Worm (Caenorhabditis elegans) whole organism, early embryonic: ENCODE data around the gene ptr-24.

Experiments
- B0310.2 ChIP-seq: sonication (generic microtip); optimal IDR thresholded peaks from 2 replicates; lab custom pipeline; 2016; ENCODE audit warnings: mild to moderate bottlenecking, missing genetic modification characterization, missing compliant biosample characterization
- F13C5.2 ChIP-seq: sonication (generic microtip); optimal IDR thresholded peaks from 2 replicates; lab custom pipeline; 2017; ENCODE audit warnings: mild to moderate bottlenecking, missing genetic modification characterization, inconsistent platforms, missing compliant biosample characterization
- aly-1 ChIP-seq: sonication (generic microtip); optimal IDR thresholded peaks from 2 replicates; lab custom pipeline; 2016; ENCODE audit warnings: missing genetic modification characterization, missing compliant biosample characterization
- ama-1 ChIP-seq: fragments of 150-350 bp; optimal IDR thresholded peaks from 2 replicates; lab custom pipeline; 2014
- ceh-13 ChIP-seq: fragments of 200-800 bp; sonication (Bioruptor generic); optimal IDR thresholded peaks from 2 replicates; lab custom pipeline; 2018; ENCODE audit warnings: mild to moderate bottlenecking, missing genetic modification characterization, missing compliant biosample characterization
- ceh-36 ChIP-seq: sonication (generic microtip); optimal IDR thresholded peaks from 2 replicates; lab custom pipeline; 2016; ENCODE audit warnings: missing genetic modification characterization, inconsistent platforms, missing compliant biosample characterization
- flt-1 ChIP-seq: fragments of 200-800 bp; sonication (Bioruptor generic); IDR thresholded peaks from 2 replicates; pipeline ENCODE4 v1.3.6; 2022; ENCODE audit warnings: missing genetic modification characterization, missing compliant biosample characterization
- hmbx-1 ChIP-seq: sonication (generic microtip); optimal IDR thresholded peaks from 2 replicates; lab custom pipeline; 2016; ENCODE audit warnings: mild to moderate bottlenecking, missing genetic modification characterization, missing compliant biosample characterization
- hmg-4 ChIP-seq: fragments of 200-800 bp; sonication (Bioruptor generic); optimal IDR thresholded peaks from 2 replicates; lab custom pipeline; 2018; ENCODE audit warnings: mild to moderate bottlenecking, missing genetic modification characterization, missing compliant biosample characterization
- hnd-1 ChIP-seq: sonication (generic microtip); optimal IDR thresholded peaks from 2 replicates; lab custom pipeline; 2016; ENCODE audit warnings: missing genetic modification characterization, missing compliant biosample characterization
- pes-1 ChIP-seq: fragments of 200-800 bp; sonication (Bioruptor generic); IDR thresholded peaks from 2 replicates; pipeline ENCODE4 v1.3.6; 2022; ENCODE audit warnings: missing genetic modification reagents, missing genetic modification characterization, missing compliant biosample characterization
- scrt-1 ChIP-seq: fragments of 200-800 bp; sonication (Bioruptor generic); IDR thresholded peaks from 2 replicates; pipeline ENCODE4 v1.3.6; 2022; ENCODE audit warnings: missing genetic modification characterization, missing compliant biosample characterization
- sea-1 ChIP-seq: fragments of 200-800 bp; sonication (Bioruptor generic); conservative IDR thresholded peaks from 2 replicates; pipeline ENCODE4 v1.3.6; 2022; ENCODE audit warnings: missing genetic modification characterization, missing compliant biosample characterization
- tbx-11 ChIP-seq: fragments of 200-800 bp; sonication (Bioruptor generic); IDR thresholded peaks from 2 replicates; pipeline ENCODE4 v1.3.6; 2022; ENCODE audit warnings: missing genetic modification characterization, missing compliant biosample characterization
- tbx-37 ChIP-seq: fragments of 200-800 bp; sonication (Bioruptor generic); conservative IDR thresholded peaks from 2 replicates; pipeline ENCODE4 v1.3.6; 2022; ENCODE audit warnings: missing genetic modification reagents, missing genetic modification characterization, missing compliant biosample characterization
- tra-4 ChIP-seq: sonication (generic microtip); optimal IDR thresholded peaks from 2 replicates; lab custom pipeline; 2017; ENCODE audit warnings: missing genetic modification characterization, missing compliant biosample characterization

ptr-24 gene

DNA sequence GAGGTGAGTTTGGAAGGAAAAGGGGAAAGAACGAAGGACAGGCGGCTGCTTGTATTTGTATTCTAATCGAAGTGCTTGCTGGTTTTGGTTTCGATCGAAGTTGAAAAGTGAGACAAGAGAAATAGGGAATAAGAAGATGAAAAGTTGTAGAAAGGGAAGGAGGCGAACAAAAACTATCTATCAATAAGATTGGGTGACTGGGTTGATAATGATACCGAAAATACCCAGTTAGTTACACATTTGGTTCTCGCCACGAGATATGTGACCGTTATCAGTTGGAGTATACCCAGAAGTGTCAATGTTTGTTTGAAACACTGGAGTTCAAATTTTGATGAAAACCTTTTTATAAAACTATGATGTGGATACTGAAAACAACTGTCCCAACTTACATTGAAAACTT, 30.5 kb downstream of the ptr-24 start:
- TF ChIP-seq B0310.2 (tag; lab: Kevin White, UChicago) (no peak), ama-1 (lab: Kevin White, UChicago) (no peak), F13C5.2 (tag; lab: Kevin White, UChicago) (no peak), tra-4 (no peak), hmg-4 (GFP tag; lab: Kevin White, UChicago) (no peak), ceh-13 (GFP tag; lab: Kevin White, UChicago) (no peak), hmbx-1 (tag; lab: Kevin White, UChicago) (no peak), flt-1 (GFP tag; lab: Robert Waterston, UW) (no peak), tbx-37 (no peak)

DNA sequence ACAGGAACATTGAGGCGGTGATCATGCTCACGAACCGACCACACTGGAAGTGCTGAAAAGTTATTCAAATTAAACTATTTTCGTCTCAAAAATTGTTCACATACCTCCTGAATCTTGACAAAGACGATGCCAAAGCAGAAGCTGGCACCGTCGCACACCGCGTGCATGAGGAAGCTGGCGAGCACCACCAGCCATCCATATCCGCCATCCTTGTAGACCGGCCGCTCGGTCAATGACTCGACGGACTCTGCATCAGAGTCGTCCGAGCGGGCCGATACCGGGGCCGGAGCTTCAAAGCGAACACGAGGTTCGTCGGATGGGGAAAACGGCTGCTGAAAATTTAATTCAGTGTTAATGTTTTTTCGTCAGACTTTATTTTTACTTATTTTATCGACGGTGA, 38.4 kb downstream of the ptr-24 start:
- no peak for TF ChIP-seq hmg-4 (GFP tag; lab: Kevin White, UChicago)
- no peak for TF ChIP-seq tbx-11 (GFP tag; lab: Robert Waterston, UW)
- no peak for TF ChIP-seq hmbx-1 (tag; lab: Kevin White, UChicago)
- no peak for TF ChIP-seq hnd-1 (tag; lab: Kevin White, UChicago)
- TF ChIP-seq ama-1 (lab: Kevin White, UChicago): no peak

DNA sequence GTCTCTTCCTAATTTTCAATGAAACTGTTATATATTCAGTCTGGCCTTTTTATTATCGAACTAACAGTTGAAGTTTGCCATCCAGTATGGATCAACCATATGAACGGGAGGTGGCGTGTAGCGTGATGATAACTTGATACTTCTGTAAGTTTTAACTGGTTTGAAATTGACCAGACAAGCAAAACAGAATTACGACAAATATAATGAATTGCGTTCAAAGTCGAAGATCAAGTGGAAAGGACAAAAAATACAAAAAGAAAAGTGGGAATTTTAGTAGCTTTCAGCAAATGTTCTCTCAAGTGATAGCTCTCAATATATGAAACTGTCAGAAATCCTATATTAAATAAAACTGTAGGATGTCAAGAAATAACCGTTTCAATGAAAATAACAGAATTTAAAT, 39.0 kb downstream of the ptr-24 start, which contains the start of the genes C49F8.14 and gem-1:
Gene C49F8.14 (minus strand): TSS at position 99 of the 400 bp plus-strand sequence.
Gene gem-1 (minus strand): TSS at position 142 of the 400 bp plus-strand sequence.
- TF ChIP-seq scrt-1 (GFP tag; lab: Robert Waterston, UW) (no peak), tbx-37 (no peak), sea-1 (GFP tag; lab: Robert Waterston, UW) (no peak), hmbx-1 (tag; lab: Kevin White, UChicago) (no peak), pes-1 (GFP tag; lab: Robert Waterston, UW) (no peak), tra-4 (no peak), ceh-36 (no peak), flt-1 (GFP tag; lab: Robert Waterston, UW) (no peak), tbx-11 (GFP tag; lab: Robert Waterston, UW) (no peak), ama-1 (lab: Kevin White, UChicago) (no peak), aly-1 (tag; lab: Kevin White, UChicago) (no peak)

DNA sequence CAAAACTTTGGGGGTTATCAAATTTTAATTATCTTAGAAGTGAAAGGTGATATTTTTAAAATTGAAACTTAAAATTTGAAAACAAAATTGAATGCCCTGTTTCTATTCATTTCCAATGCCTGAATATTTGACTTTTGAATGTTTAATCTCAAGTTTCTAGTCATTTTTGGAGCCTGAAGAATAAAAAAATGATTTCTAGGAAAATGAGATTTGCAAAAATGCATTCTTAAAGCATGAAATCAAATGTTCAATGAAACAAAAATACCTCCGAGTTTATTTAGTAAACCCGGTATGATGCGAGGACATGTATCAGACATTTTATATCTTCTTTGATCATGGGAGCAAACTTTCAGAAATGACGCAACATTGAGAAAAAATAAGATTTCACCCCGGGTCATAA, 41.2 kb downstream of the ptr-24 start:
- TF ChIP-seq sea-1 (GFP tag; lab: Robert Waterston, UW) (no peak), hmbx-1 (tag; lab: Kevin White, UChicago) (no peak), aly-1 (tag; lab: Kevin White, UChicago) (no peak), ama-1 (lab: Kevin White, UChicago) (no peak), hmg-4 (GFP tag; lab: Kevin White, UChicago) (no peak), hnd-1 (tag; lab: Kevin White, UChicago) (no peak), scrt-1 (GFP tag; lab: Robert Waterston, UW) (no peak), B0310.2 (tag; lab: Kevin White, UChicago) (no peak), ceh-13 (GFP tag; lab: Kevin White, UChicago) (no peak), ceh-36 (no peak), flt-1 (GFP tag; lab: Robert Waterston, UW) (no peak), F13C5.2 (tag; lab: Kevin White, UChicago) (no peak)

DNA sequence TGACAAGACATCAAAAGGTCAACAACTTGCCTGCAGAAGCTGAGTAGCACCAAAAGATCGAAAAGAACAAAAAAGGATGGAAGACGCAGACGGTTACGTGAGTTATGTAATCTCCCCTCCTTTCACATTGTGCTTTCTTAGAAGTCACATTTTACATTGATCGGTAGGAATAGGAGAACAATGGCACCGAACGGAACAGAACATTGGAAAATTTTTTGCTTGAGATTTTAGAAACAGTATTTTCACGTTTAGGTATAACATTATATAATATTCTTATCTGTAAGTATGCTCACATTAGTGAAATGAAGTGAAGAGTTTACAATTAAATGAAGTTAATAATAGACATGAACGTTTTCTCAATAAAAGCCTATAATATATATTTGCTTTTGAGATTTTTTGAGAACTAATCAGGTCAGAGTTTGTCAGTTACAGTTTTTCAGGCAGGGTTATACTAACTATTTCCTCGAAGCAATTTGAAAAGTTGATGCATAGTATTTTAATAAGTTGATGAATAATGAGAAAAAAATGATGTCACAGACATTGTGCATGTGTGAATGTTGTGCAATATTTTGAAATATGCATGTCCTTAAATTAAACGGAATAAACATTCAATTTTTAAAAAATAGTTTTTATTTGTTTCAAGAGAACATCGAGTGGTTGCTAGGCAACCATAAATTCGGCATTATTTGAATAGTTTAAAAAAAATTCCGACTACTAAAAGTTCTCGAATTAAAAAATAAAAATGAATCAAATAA, 43.3 kb downstream of the ptr-24 start:
- TF ChIP-seq hnd-1 (tag; lab: Kevin White, UChicago) (no peak), ceh-36 (no peak)

- TF ChIP-seq ceh-36: no peak
- TF ChIP-seq hmbx-1 (tag; lab: Kevin White, UChicago): no peak
- no peak for TF ChIP-seq sea-1 (GFP tag; lab: Robert Waterston, UW)
- no peak for TF ChIP-seq flt-1 (GFP tag; lab: Robert Waterston, UW)
- TF ChIP-seq tbx-11 (GFP tag; lab: Robert Waterston, UW): no peak
- no peak for TF ChIP-seq ama-1 (lab: Kevin White, UChicago)
- no peak for TF ChIP-seq F13C5.2 (tag; lab: Kevin White, UChicago)
These were observed 45.4 kb downstream of the ptr-24 start for ce11 chrX:13383273-13383672.

DNA sequence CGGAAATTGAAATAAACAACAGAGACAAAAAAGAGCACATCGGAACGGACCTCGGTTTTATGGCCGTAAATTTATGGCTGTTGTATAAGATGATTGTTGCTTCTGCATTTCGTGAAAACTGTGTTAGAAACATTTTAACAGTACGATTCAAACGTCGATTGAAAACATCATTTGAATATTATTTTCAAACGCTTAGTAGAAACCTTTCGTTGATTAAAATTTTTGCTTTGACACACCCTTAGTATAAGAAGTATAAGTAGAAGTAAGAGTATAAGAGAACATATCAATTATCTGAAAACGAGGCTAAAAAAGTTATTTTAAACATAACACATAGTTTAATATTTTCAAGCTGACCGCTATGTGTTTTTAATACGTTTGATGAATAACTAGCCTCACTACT, 46.9 kb downstream of the ptr-24 start:
- no peak for TF ChIP-seq aly-1 (tag; lab: Kevin White, UChicago)

- no peak for TF ChIP-seq ceh-36
- TF ChIP-seq B0310.2 (tag; lab: Kevin White, UChicago): no peak
- TF ChIP-seq scrt-1 (GFP tag; lab: Robert Waterston, UW): no peak
- no peak for TF ChIP-seq aly-1 (tag; lab: Kevin White, UChicago)
- TF ChIP-seq ama-1 (lab: Kevin White, UChicago): no peak
These were observed 49.7 kb downstream of the ptr-24 start, which contains the start of gene C49F8.3 for ce11 chrX:13387497-13387953. TSS of gene C49F8.3 (minus strand) at chrX:13387547.

- TF ChIP-seq hnd-1 (tag; lab: Kevin White, UChicago): no peak
- TF ChIP-seq ama-1 (lab: Kevin White, UChicago): no peak
- TF ChIP-seq F13C5.2 (tag; lab: Kevin White, UChicago): no peak
- no peak for TF ChIP-seq sea-1 (GFP tag; lab: Robert Waterston, UW)
- TF ChIP-seq scrt-1 (GFP tag; lab: Robert Waterston, UW): no peak
- no peak for TF ChIP-seq ceh-36
- TF ChIP-seq ceh-13 (GFP tag; lab: Kevin White, UChicago): no peak
- no peak for TF ChIP-seq tbx-11 (GFP tag; lab: Robert Waterston, UW)
- TF ChIP-seq hmbx-1 (tag; lab: Kevin White, UChicago): no peak
- TF ChIP-seq tra-4: no peak
- TF ChIP-seq pes-1 (GFP tag; lab: Robert Waterston, UW): no peak
- TF ChIP-seq flt-1 (GFP tag; lab: Robert Waterston, UW): no peak
These were observed 51.0 kb downstream of the ptr-24 start for ce11 chrX:13388829-13389228.
